Worm (Caenorhabditis elegans): Measurements from ENCODE around the gene etr-1.

- TF ChIP-seq nhr-6 (tag; optimal IDR thresholded peaks at IDR 0.05) (no peak), ZK337.2 (GFP tag; IDR thresholded peaks at IDR 0.05) (no peak), nhr-25 (tag; optimal IDR thresholded peaks at IDR 0.05; ENCODE audit: borderline replicate concordance, insufficient read depth) (no peak), snpc-4 (tag; optimal IDR thresholded peaks at IDR 0.05) (no peak), unc-62 (GFP tag; optimal IDR thresholded peaks at IDR 0.05 in 1 of 2) (no peak), unc-62 (tag; optimal IDR thresholded peaks at IDR 0.05) (no peak), nhr-11 (tag; optimal IDR thresholded peaks at IDR 0.05) (no peak), R02D3.7 (tag; optimal IDR thresholded peaks at IDR 0.05) (no peak), pha-4 (GFP tag; IDR thresholded peaks at IDR 0.05) (no peak), pha-4 (tag; optimal IDR thresholded peaks at IDR 0.05) (no peak), egl-27 (tag; optimal IDR thresholded peaks at IDR 0.05) (no peak), nhr-76 (tag; optimal IDR thresholded peaks at IDR 0.05) (no peak)
Measured at ce11 chrII:192584-192983, 30.4 kb downstream of the etr-1 start.

Data from whole organism, L4 larva.